Worm (Caenorhabditis elegans) whole organism, young adult: Measurements from ENCODE around the gene cwp-1.

Experiments
- F10E7.11 ChIP-seq: sonication (generic microtip); optimal IDR thresholded peaks from 2 replicates; lab custom pipeline; 2017; ENCODE audit warnings: mild to moderate bottlenecking, missing genetic modification characterization, moderate library complexity, missing compliant biosample characterization
- ama-1 ChIP-seq, 3 experiments: fragments of 150-350 bp in 1 of 3; sonication (generic microtip) in 2 of 3; optimal IDR thresholded peaks; 2 replicates each; lab custom pipeline; 2014 to 2018; ENCODE audit warnings: missing biosample characterization in 2 of 3, missing genetic modification characterization in 2 of 3, missing genetic modification reagents in 2 of 3
- bed-1 ChIP-seq: fragments of 200-800 bp; sonication (Bioruptor generic); IDR thresholded peaks from 2 replicates; pipeline ENCODE4 v1.3.6; 2022; ENCODE audit warnings: missing genetic modification reagents, missing genetic modification characterization, missing compliant biosample characterization
- cebp-1 ChIP-seq, 2 experiments: fragments of 200-800 bp in 1 of 2; sonication (Bioruptor generic) in 1 of 2; sonication (generic microtip) in 1 of 2; IDR thresholded peaks in 1 of 2; optimal IDR thresholded peaks in 1 of 2; 2 replicates each; pipeline versions ENCODE4 v1.3.6 to Lab custom; 2017 to 2022; ENCODE audit warnings: missing compliant biosample characterization in 2 of 2, missing genetic modification characterization in 2 of 2, mild to moderate bottlenecking in 1 of 2, missing genetic modification reagents in 1 of 2, moderate library complexity in 1 of 2
- ceh-27 ChIP-seq: fragments of 200-800 bp; sonication (Bioruptor generic); optimal IDR thresholded peaks from 2 replicates; lab custom pipeline; 2018; ENCODE audit warnings: mild to moderate bottlenecking, missing genetic modification characterization, moderate library complexity, missing compliant biosample characterization
- egrh-3 ChIP-seq: fragments of 200-800 bp; sonication (Bioruptor generic); IDR thresholded peaks from 2 replicates; pipeline ENCODE4 v1.3.6; 2022; ENCODE audit warnings: missing genetic modification reagents, missing genetic modification characterization, missing compliant biosample characterization
- hmg-1.2 ChIP-seq: fragments of 200-800 bp; sonication (Bioruptor generic); IDR thresholded peaks from 2 replicates; pipeline ENCODE4 v1.3.6; 2022; ENCODE audit warnings: missing genetic modification reagents, missing genetic modification characterization, missing compliant biosample characterization

DNA sequence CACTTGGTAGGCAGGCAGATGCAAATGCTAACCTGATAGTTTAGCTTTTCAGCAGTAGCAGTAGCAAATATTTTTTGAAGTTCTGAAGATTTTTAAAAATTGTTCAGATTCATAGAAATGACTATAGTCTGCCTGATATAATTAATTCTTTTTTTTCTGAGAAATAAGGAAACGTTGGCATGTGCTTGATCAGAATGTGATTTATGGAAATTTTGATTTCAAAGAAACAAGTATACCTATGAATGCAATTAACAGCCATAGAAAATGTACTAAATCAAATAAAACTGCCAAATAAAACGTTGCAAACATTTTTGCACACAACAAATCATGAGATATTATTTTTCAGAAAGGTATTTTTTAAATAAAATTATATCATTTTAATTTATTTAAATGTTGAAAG lies 29.5 kb upstream of the cwp-1 start:
- TF ChIP-seq hmg-1.2 (no peak), ama-1 (optimal IDR thresholded peaks at IDR 0.05; lab: Kevin White, UChicago) (no peak), ama-1 (GFP tag; optimal IDR thresholded peaks at IDR 0.05; lab: Kevin White, UChicago) (no peak), F10E7.11 (tag; lab: Kevin White, UChicago) (no peak), bed-1 (GFP tag; lab: Robert Waterston, UW) (no peak), egrh-3 (GFP tag; lab: Robert Waterston, UW) (no peak), cebp-1 (GFP tag; IDR thresholded peaks at IDR 0.05; lab: Robert Waterston, UW) (no peak), cebp-1 (tag; optimal IDR thresholded peaks at IDR 0.05; lab: Kevin White, UChicago) (no peak), ceh-27 (GFP tag; lab: Kevin White, UChicago) (no peak)
